Worm (Caenorhabditis elegans) whole organism, L1 larva: ENCODE measurements around the gene nhr-264.
A peak's percentile ranks its signal among the peaks of the same experiment; 100 is the strongest.

Source experiments
- F16B12.6 ChIP-seq: fragments of 150-350 bp; optimal IDR thresholded peaks from 2 replicates; lab custom pipeline; 2014; ENCODE audit warnings: missing biosample characterization, missing genetic modification characterization
- Y116A8C.19 ChIP-seq: sonication (generic microtip); optimal IDR thresholded peaks from 2 replicates; lab custom pipeline; 2016; ENCODE audit warnings: missing compliant biosample characterization, missing genetic modification characterization, borderline replicate concordance
- alr-1 ChIP-seq: fragments of 200-800 bp; sonication (Bioruptor generic); optimal IDR thresholded peaks from 2 replicates; lab custom pipeline; 2018; ENCODE audit warnings: borderline replicate concordance, mild to moderate bottlenecking, missing genetic modification characterization, missing compliant biosample characterization
- ama-1 ChIP-seq: fragments of 150-350 bp; optimal IDR thresholded peaks from 2 replicates; lab custom pipeline; 2014
- blmp-1 ChIP-seq: fragments of 150-350 bp; optimal IDR thresholded peaks from 2 replicates; lab custom pipeline; 2014; ENCODE audit warnings: missing biosample characterization, missing genetic modification characterization
- ceh-82 ChIP-seq, 3 experiments: fragments of 150-350 bp in 1 of 3; sonication (generic microtip) in 2 of 3; optimal IDR thresholded peaks; 2 replicates each; lab custom pipeline; 2014 to 2017; ENCODE audit warnings: missing biosample characterization in 3 of 3, missing genetic modification characterization in 3 of 3
- ces-1 ChIP-seq: fragments of 150-350 bp; optimal IDR thresholded peaks from 2 replicates; lab custom pipeline; 2014; ENCODE audit warnings: missing biosample characterization, missing genetic modification reagents, missing genetic modification characterization
- dpl-1 ChIP-seq, 3 experiments: fragments of 150-350 bp in 2 of 3; sonication (generic microtip) in 1 of 3; optimal IDR thresholded peaks; 2 replicates each; lab custom pipeline; 2014 to 2017; ENCODE audit warnings: missing biosample characterization in 3 of 3, missing genetic modification characterization in 3 of 3, missing genetic modification reagents in 3 of 3
- dsc-1 ChIP-seq: sonication (generic microtip); optimal IDR thresholded peaks from 2 replicates; lab custom pipeline; 2016; ENCODE audit warnings: mild to moderate bottlenecking, missing genetic modification characterization, missing compliant biosample characterization
- efl-1 ChIP-seq, 4 experiments: fragments of 150-350 bp; optimal IDR thresholded peaks in 3 of 4; peaks in 1 of 4; 1 replicate in 1 of 4; 2 replicates in 3 of 4; lab custom pipeline; 2014; ENCODE audit warnings: missing biosample characterization in 2 of 4, missing genetic modification characterization in 2 of 4, missing genetic modification reagents in 2 of 4
- efl-3 ChIP-seq: fragments of 200-800 bp; sonication (Bioruptor generic); optimal IDR thresholded peaks from 2 replicates; lab custom pipeline; 2018; ENCODE audit warnings: mild to moderate bottlenecking, missing genetic modification characterization, missing compliant biosample characterization
- egl-13 ChIP-seq: sonication (generic microtip); optimal IDR thresholded peaks from 2 replicates; lab custom pipeline; 2016; ENCODE audit warnings: missing genotype, missing genetic modification reagents, missing genetic modification characterization, missing compliant biosample characterization
- egl-27 ChIP-seq, 2 experiments: fragments of 150-350 bp in 1 of 2; sonication (generic microtip); optimal IDR thresholded peaks; 3 replicates each; lab custom pipeline; 2017 to 2018; ENCODE audit warnings: missing biosample characterization in 2 of 2, missing genetic modification characterization in 2 of 2, missing genetic modification reagents in 2 of 2
- ets-5 ChIP-seq: fragments of 200-800 bp; sonication (Bioruptor generic); IDR thresholded peaks from 2 replicates; pipeline ENCODE4 v1.3.6; 2022; ENCODE audit warnings: missing genetic modification characterization, missing compliant biosample characterization
- fkh-10 ChIP-seq: sonication (generic microtip); optimal IDR thresholded peaks from 2 replicates; lab custom pipeline; 2017; ENCODE audit warnings: missing biosample characterization, missing genetic modification reagents, missing genetic modification characterization
- fkh-8 ChIP-seq: sonication (generic microtip); optimal IDR thresholded peaks from 2 replicates; lab custom pipeline; 2016; ENCODE audit warnings: mild to moderate bottlenecking, missing genetic modification characterization, missing compliant biosample characterization
- hlh-4 ChIP-seq: sonication (generic microtip); optimal IDR thresholded peaks from 2 replicates; lab custom pipeline; 2016; ENCODE audit warnings: mild to moderate bottlenecking, missing genetic modification characterization, missing compliant biosample characterization
- hpl-2 ChIP-seq: fragments of 150-350 bp; optimal IDR thresholded peaks from 2 replicates; lab custom pipeline; 2014; ENCODE audit warnings: missing biosample characterization, missing genetic modification reagents, missing genetic modification characterization
- irx-1 ChIP-seq: sonication (generic microtip); optimal IDR thresholded peaks from 2 replicates; lab custom pipeline; 2016; ENCODE audit warnings: missing genetic modification characterization, missing compliant biosample characterization
- isw-1 ChIP-seq: fragments of 200-800 bp; sonication (Bioruptor generic); IDR thresholded peaks from 2 replicates; pipeline ENCODE4 v1.3.6; 2022; ENCODE audit warnings: missing genetic modification characterization, missing compliant biosample characterization
- jun-1 ChIP-seq: fragments of 150-350 bp; optimal IDR thresholded peaks from 2 replicates; lab custom pipeline; 2014; ENCODE audit warnings: missing biosample characterization, missing genetic modification reagents, missing genetic modification characterization
- lin-13 ChIP-seq: fragments of 150-350 bp; optimal IDR thresholded peaks from 2 replicates; lab custom pipeline; 2014; ENCODE audit warnings: missing biosample characterization, missing genetic modification reagents, missing genetic modification characterization
- lin-15B ChIP-seq: fragments of 150-350 bp; sonication (generic microtip); optimal IDR thresholded peaks from 3 replicates; lab custom pipeline; 2014; ENCODE audit warnings: missing biosample characterization, missing genetic modification characterization
- lin-35 ChIP-seq, 2 experiments: fragments of 150-350 bp; optimal IDR thresholded peaks; 2 replicates each; lab custom pipeline; 2014; ENCODE audit warnings: missing biosample characterization in 2 of 2, missing genetic modification characterization in 2 of 2, missing genetic modification reagents in 2 of 2
- lir-3 ChIP-seq: sonication (generic microtip); optimal IDR thresholded peaks from 2 replicates; lab custom pipeline; 2016; ENCODE audit warnings: mild to moderate bottlenecking, missing genetic modification characterization, moderate library complexity, missing compliant biosample characterization; ENCODE audit not compliant: poor library complexity
- lsy-2 ChIP-seq, 2 experiments: fragments of 150-350 bp; optimal IDR thresholded peaks; 2 replicates each; lab custom pipeline; 2014; ENCODE audit warnings: missing biosample characterization in 2 of 2, missing genetic modification characterization in 2 of 2
- mdl-1 ChIP-seq, 2 experiments: fragments of 150-350 bp; optimal IDR thresholded peaks; 2 replicates each; lab custom pipeline; 2014 to 2017; ENCODE audit warnings: missing biosample characterization in 2 of 2, missing genetic modification characterization in 2 of 2, inconsistent platforms in 1 of 2
- nhr-11 ChIP-seq: fragments of 150-350 bp; optimal IDR thresholded peaks from 2 replicates; lab custom pipeline; 2014; ENCODE audit warnings: missing biosample characterization, missing genetic modification characterization
- nhr-12 ChIP-seq: sonication (generic microtip); optimal IDR thresholded peaks from 2 replicates; lab custom pipeline; 2017; ENCODE audit warnings: missing biosample characterization, missing genetic modification characterization
- nhr-19 ChIP-seq: fragments of 200-800 bp; sonication (Bioruptor generic); conservative IDR thresholded peaks from 2 replicates; pipeline ENCODE4 v1.3.6; 2022; ENCODE audit warnings: missing genetic modification characterization, missing compliant biosample characterization
- nhr-28 ChIP-seq: fragments of 150-350 bp; optimal IDR thresholded peaks from 2 replicates; lab custom pipeline; 2014; ENCODE audit warnings: missing biosample characterization, missing genetic modification characterization
- nhr-47 ChIP-seq: sonication (generic microtip); optimal IDR thresholded peaks from 2 replicates; lab custom pipeline; 2016; ENCODE audit warnings: mild to moderate bottlenecking, missing genetic modification characterization, moderate library complexity, missing compliant biosample characterization
- nhr-76 ChIP-seq: sonication (generic microtip); optimal IDR thresholded peaks from 2 replicates; lab custom pipeline; 2017; ENCODE audit warnings: missing biosample characterization, missing genetic modification characterization
- nhr-77 ChIP-seq: fragments of 150-350 bp; optimal IDR thresholded peaks from 2 replicates; lab custom pipeline; 2014; ENCODE audit warnings: missing biosample characterization, missing genetic modification characterization
- nhr-84 ChIP-seq: sonication (generic microtip); optimal IDR thresholded peaks from 2 replicates; lab custom pipeline; 2017; ENCODE audit warnings: missing biosample characterization, missing genetic modification characterization
- nhr-90 ChIP-seq: sonication (generic microtip); optimal IDR thresholded peaks from 2 replicates; lab custom pipeline; 2016; ENCODE audit warnings: mild to moderate bottlenecking, missing genetic modification characterization, missing compliant biosample characterization; ENCODE audit not compliant: poor library complexity
- pag-3 ChIP-seq: sonication (generic microtip); optimal IDR thresholded peaks from 2 replicates; lab custom pipeline; 2017; ENCODE audit warnings: missing genetic modification characterization, mild to moderate bottlenecking, missing compliant biosample characterization, antibody characterized with exemption, borderline replicate concordance; ENCODE audit not compliant: insufficient read depth
- snu-23 ChIP-seq: sonication (generic microtip); optimal IDR thresholded peaks from 2 replicates; lab custom pipeline; 2016; ENCODE audit warnings: missing genetic modification characterization, missing compliant biosample characterization
- sox-4 ChIP-seq: sonication (generic microtip); optimal IDR thresholded peaks from 2 replicates; lab custom pipeline; 2016; ENCODE audit warnings: missing genetic modification characterization, missing compliant biosample characterization
- sptf-1 ChIP-seq: fragments of 150-350 bp; optimal IDR thresholded peaks from 2 replicates; lab custom pipeline; 2014; ENCODE audit warnings: missing biosample characterization, missing genetic modification characterization
- sup-37 ChIP-seq: fragments of 200-800 bp; sonication (Bioruptor generic); optimal IDR thresholded peaks from 2 replicates; lab custom pipeline; 2018; ENCODE audit warnings: mild to moderate bottlenecking, missing genetic modification characterization, missing compliant biosample characterization
- swsn-7 ChIP-seq: sonication (generic microtip); optimal IDR thresholded peaks from 2 replicates; lab custom pipeline; 2016; ENCODE audit warnings: missing genetic modification characterization, missing compliant biosample characterization
- unc-30 ChIP-seq: sonication (generic microtip); optimal IDR thresholded peaks from 2 replicates; lab custom pipeline; 2017; ENCODE audit warnings: missing biosample characterization, missing genetic modification characterization
- unc-86 ChIP-seq: sonication (generic microtip); optimal IDR thresholded peaks from 2 replicates; lab custom pipeline; 2016; ENCODE audit warnings: missing genetic modification characterization, missing compliant biosample characterization
- ztf-4 ChIP-seq: fragments of 150-350 bp; optimal IDR thresholded peaks from 2 replicates; lab custom pipeline; 2014; ENCODE audit warnings: missing biosample characterization, missing genetic modification characterization

The nhr-264 gene

DNA sequence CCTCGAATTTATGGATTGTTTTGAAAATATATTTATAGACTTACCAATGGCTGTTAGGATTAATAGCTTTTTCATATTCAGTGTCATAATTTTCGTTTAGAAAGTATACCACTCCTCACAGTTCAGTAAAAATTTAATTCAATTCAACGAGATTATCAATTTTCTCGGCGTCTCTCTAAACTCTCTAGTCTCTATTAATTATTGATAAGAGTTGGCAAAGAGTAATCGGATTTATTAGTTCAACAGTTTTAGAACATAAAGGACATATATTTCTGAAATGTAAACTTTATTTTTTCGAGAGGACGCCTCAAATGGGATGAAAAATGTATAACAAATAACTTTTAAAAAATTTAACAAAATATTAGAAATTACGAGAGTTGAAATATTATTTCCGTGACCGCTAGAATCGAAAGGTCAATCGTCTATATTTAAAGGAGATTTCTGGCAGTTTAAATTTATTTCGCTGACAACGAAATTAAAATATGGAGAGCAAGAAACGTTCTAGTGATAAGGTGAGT, 30.3 kb upstream of the nhr-264 start, which contains the start of the genes nspg-11 and F49C12.15:
Gene nspg-11 (minus strand): TSS at position 101 of the 518 bp plus-strand sequence.
Gene F49C12.15 (plus strand): TSS at position 468 of the 518 bp plus-strand sequence.
- TF ChIP-seq jun-1 (tag; lab: Kevin White, UChicago) (no peak), pag-3 (tag; lab: Kevin White, UChicago) (no peak), mdl-1 (tag; optimal IDR thresholded peaks at IDR 0.05; lab: Kevin White, UChicago) (no peak), Y116A8C.19 (no peak), nhr-76 (tag; lab: Kevin White, UChicago) (no peak), lin-15B (tag; lab: Kevin White, UChicago) (no peak), sup-37 (no peak), efl-1 (optimal IDR thresholded peaks at IDR 0.05; lab: Kevin White, UChicago) (no peak), efl-1 (GFP tag; optimal IDR thresholded peaks at IDR 0.05 in 1 of 2; lab: Kevin White, UChicago) (no peak), lin-13 (no peak), ets-5 (GFP tag; lab: Robert Waterston, UW) (no peak), lin-35 (GFP tag; optimal IDR thresholded peaks at IDR 0.05; lab: Kevin White, UChicago) (no peak), alr-1 (tag; lab: Kevin White, UChicago) (no peak), ces-1 (GFP tag; lab: Kevin White, UChicago) (no peak)
- TF ChIP-seq, all 84 proteins: peak for 0

DNA sequence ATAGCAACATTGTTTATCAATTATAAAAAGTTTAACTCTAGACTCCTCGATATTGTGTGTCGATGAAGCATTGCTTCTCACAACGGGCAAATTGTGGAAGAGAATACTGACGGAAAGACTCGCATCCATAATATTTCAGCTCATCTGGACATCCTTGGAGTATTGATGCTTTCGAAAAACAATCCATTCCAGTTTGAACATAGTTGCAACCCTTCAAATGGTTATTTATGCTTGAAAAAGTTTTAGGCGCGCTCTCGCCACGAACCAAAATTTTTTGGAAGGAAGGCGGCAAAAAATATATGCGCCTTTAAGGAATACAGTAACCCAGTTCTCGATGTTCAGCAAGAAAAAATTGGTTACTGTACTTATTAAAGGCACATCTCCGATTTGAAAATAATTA, 28.8 kb upstream of the nhr-264 start:
- TF ChIP-seq sptf-1: no peak
- TF ChIP-seq unc-30 (tag; lab: Kevin White, UChicago): no peak
- TF ChIP-seq hpl-2 (GFP tag; lab: Kevin White, UChicago): peak; percentile 8
- TF ChIP-seq lin-13: no peak
- TF ChIP-seq nhr-77 (tag; lab: Kevin White, UChicago): no peak
- TF ChIP-seq lin-15B (tag; lab: Kevin White, UChicago): no peak
- no peak for TF ChIP-seq hlh-4 (tag; lab: Kevin White, UChicago)
- no peak for TF ChIP-seq nhr-84 (tag; lab: Kevin White, UChicago)
- no peak for TF ChIP-seq irx-1 (tag; lab: Kevin White, UChicago)
- TF ChIP-seq nhr-47 (tag; lab: Kevin White, UChicago): peak; percentile 7
- no peak for TF ChIP-seq lir-3 (tag; lab: Kevin White, UChicago)
- TF ChIP-seq efl-1 (optimal IDR thresholded peaks at IDR 0.05; lab: Kevin White, UChicago): no peak
- peak in 1 of 2 experiments; percentile 68 for TF ChIP-seq efl-1 (GFP tag; optimal IDR thresholded peaks at IDR 0.05 in 1 of 2; lab: Kevin White, UChicago)
- TF ChIP-seq sup-37: no peak
- no peak for TF ChIP-seq swsn-7 (tag; lab: Kevin White, UChicago)
- TF ChIP-seq lin-35 (GFP tag; optimal IDR thresholded peaks at IDR 0.05; lab: Kevin White, UChicago): peak in 1 of 2 experiments; percentile 6
- no peak for TF ChIP-seq dpl-1 (GFP tag; optimal IDR thresholded peaks at IDR 0.05; lab: Kevin White, UChicago)
- TF ChIP-seq nhr-90 (tag; lab: Kevin White, UChicago): peak; percentile 0

DNA sequence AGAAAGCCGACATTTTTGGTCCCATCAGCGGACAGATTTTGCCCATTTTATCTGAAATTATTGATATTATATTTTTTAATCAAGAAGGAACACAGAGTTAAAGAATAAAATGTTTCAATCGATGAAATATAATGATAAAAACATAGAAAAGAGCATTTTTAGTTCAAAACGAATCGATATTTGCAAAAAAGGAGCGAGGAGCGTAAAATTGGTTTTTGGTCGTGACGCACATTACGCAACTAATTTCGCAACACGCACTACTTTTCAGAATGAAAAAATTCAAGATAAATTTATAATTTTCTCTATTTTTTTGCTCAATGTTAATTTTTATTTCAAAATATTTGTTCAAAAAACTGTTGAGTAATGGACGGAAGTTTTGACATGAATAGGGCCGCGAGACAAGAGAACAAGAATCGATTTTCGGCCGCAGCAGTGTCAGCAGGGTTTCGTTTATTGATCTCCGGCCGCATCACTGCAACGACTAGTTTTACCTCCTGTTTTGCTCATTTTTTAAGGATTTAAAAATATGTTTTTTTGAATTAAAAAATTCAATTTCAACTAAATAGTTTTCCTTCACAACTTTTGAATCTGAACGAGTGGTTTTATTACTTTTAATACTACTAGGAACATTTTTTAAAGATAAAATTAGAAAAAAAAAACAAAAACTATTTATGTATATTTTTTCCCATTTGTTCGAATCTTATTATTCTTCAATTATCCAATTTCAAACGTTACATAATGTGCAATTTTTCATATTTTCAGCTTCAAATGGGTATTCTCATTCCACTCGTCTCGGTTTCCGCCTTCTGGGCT, 27.5 kb upstream of the nhr-264 start, which contains the start of the genes F49C12.12 and vha-17:
Gene F49C12.12 (minus strand): TSS at position 51 of the 813 bp plus-strand sequence.
Gene vha-17 (plus strand): TSS at position 763 of the 813 bp plus-strand sequence.
- no peak for TF ChIP-seq hlh-4 (tag; lab: Kevin White, UChicago)
- no peak for TF ChIP-seq egl-27 (tag; optimal IDR thresholded peaks at IDR 0.05; lab: Kevin White, UChicago)
- TF ChIP-seq F16B12.6 (tag; lab: Kevin White, UChicago): no peak
- TF ChIP-seq sox-4 (tag; lab: Kevin White, UChicago): no peak
- no peak for TF ChIP-seq nhr-90 (tag; lab: Kevin White, UChicago)
- TF ChIP-seq isw-1 (GFP tag; lab: Robert Waterston, UW): no peak
- no peak for TF ChIP-seq nhr-11
- TF ChIP-seq nhr-28: no peak
- TF ChIP-seq nhr-19 (GFP tag; lab: Robert Waterston, UW): 0 out of 2 replicates have a peak, but pooled peaks have one; percentile 6
- TF ChIP-seq egl-13: no peak
- no peak for TF ChIP-seq ztf-4 (tag; lab: Kevin White, UChicago)
- TF ChIP-seq ama-1 (lab: Kevin White, UChicago): no peak
- TF ChIP-seq fkh-8 (tag; lab: Kevin White, UChicago): no peak
- TF ChIP-seq fkh-10 (GFP tag; lab: Kevin White, UChicago): no peak
- TF ChIP-seq efl-3: no peak
- TF ChIP-seq ceh-82 (tag; optimal IDR thresholded peaks at IDR 0.05; lab: Kevin White, UChicago): peak in 1 of 3 experiments; percentile 14
- TF ChIP-seq unc-86 (tag; lab: Kevin White, UChicago): no peak
- TF ChIP-seq blmp-1 (tag; lab: Kevin White, UChicago): peak; percentile 26
- peak in 1 of 2 experiments; percentile 52 for TF ChIP-seq lsy-2 (tag; optimal IDR thresholded peaks at IDR 0.05; lab: Kevin White, UChicago)
- TF ChIP-seq unc-30 (tag; lab: Kevin White, UChicago): no peak
- TF ChIP-seq dsc-1 (tag; lab: Kevin White, UChicago): no peak
- TF ChIP-seq nhr-12 (tag; lab: Kevin White, UChicago): no peak
- TF ChIP-seq lin-13: no peak
- no peak for TF ChIP-seq lir-3 (tag; lab: Kevin White, UChicago)
- peak; percentile 68 for TF ChIP-seq snu-23 (GFP tag; lab: Kevin White, UChicago)
- TF ChIP-seq ces-1 (GFP tag; lab: Kevin White, UChicago): no peak
